Fruit fly (Drosophila melanogaster) whole organism, adult: ENCODE results near the gene Etfb.

Experiments used
- CG5204 ChIP-seq: fragments of 200-800 bp; sonication (Bioruptor generic); optimal IDR thresholded peaks from 2 replicates; lab custom pipeline; 2016; ENCODE audit warnings: missing biosample characterization, missing genetic modification characterization
- kay ChIP-seq: fragments of 200-800 bp; sonication (Bioruptor generic); peaks from one replicate; lab custom pipeline; 2016; ENCODE audit warnings: missing biosample characterization, missing genetic modification characterization, borderline replicate concordance

dm6 chr3R:29837771-29838170, 35.0 kb upstream of the Etfb start:
- TF ChIP-seq kay (GFP tag; lab: Kevin White, UChicago) (no peak), CG5204 (GFP tag; lab: Kevin White, UChicago) (no peak)
